Fruit fly (Drosophila melanogaster) whole organism, embryonic: Measurements from ENCODE around the gene Cp190.
A peak's percentile ranks its signal among the peaks of the same experiment; 100 is the strongest.

Experiments used
- Asciz ChIP-seq: fragments of 200-800 bp; sonication (Bioruptor generic); optimal IDR thresholded peaks from 2 replicates; lab custom pipeline; 2017; ENCODE audit warnings: missing biosample characterization, mild to moderate bottlenecking, missing genetic modification characterization, missing genetic modification reagents
- B-H1 ChIP-seq: fragments of 200-800 bp; sonication (Bioruptor generic); IDR thresholded peaks from 3 replicates; pipeline ENCODE4 v1.3.6; 2022; ENCODE audit warnings: missing biosample characterization, missing genetic modification characterization
- B-H2 ChIP-seq: fragments of 200-800 bp; sonication (Bioruptor generic); optimal IDR thresholded peaks from 2 replicates; lab custom pipeline; 2018; ENCODE audit warnings: missing biosample characterization, mild to moderate bottlenecking, missing genetic modification characterization
- C15 ChIP-seq: fragments of 200-800 bp; sonication (Bioruptor generic); IDR thresholded peaks from 3 replicates; pipeline ENCODE4 v1.3.6; 2022; ENCODE audit warnings: missing biosample characterization, missing genetic modification characterization
- CG10959 ChIP-seq: fragments of 200-800 bp; sonication (Bioruptor generic); IDR thresholded peaks from 2 replicates; pipeline ENCODE4 v1.3.6; 2022; ENCODE audit warnings: missing biosample characterization, missing genetic modification characterization
- CG11723 ChIP-seq: fragments of 200-800 bp; sonication (Bioruptor generic); optimal IDR thresholded peaks from 2 replicates; lab custom pipeline; 2017; ENCODE audit warnings: missing biosample characterization, mild to moderate bottlenecking, missing genetic modification characterization
- CG12155 ChIP-seq: fragments of 200-800 bp; sonication (Bioruptor generic); optimal IDR thresholded peaks from 3 replicates; lab custom pipeline; 2016; ENCODE audit warnings: missing biosample characterization, missing genetic modification characterization
- CG13287 ChIP-seq: fragments of 200-800 bp; sonication (Bioruptor generic); IDR thresholded peaks from 2 replicates; pipeline ENCODE4 v1.3.6; 2022; ENCODE audit warnings: missing biosample characterization, missing genetic modification characterization; ENCODE audit not compliant: partially characterized antibody
- CG13894 ChIP-seq: fragments of 200-800 bp; sonication (Bioruptor generic); optimal IDR thresholded peaks from 3 replicates; lab custom pipeline; 2018; ENCODE audit warnings: missing biosample characterization, mild to moderate bottlenecking, missing genetic modification characterization, moderate library complexity
- CG15269 ChIP-seq: fragments of 200-800 bp; sonication (Bioruptor generic); optimal IDR thresholded peaks from 2 replicates; lab custom pipeline; 2018; ENCODE audit warnings: missing biosample characterization, mild to moderate bottlenecking, missing genetic modification characterization, moderate library complexity
- CG16779 ChIP-seq: fragments of 200-800 bp; sonication (Bioruptor generic); IDR thresholded peaks from 2 replicates; pipeline ENCODE4 v1.3.6; 2022; ENCODE audit warnings: missing biosample characterization, missing genetic modification characterization
- CG17361 ChIP-seq: fragments of 200-800 bp; sonication (Bioruptor generic); IDR thresholded peaks from 3 replicates; pipeline ENCODE4 v1.3.6; 2022; ENCODE audit warnings: missing biosample characterization, missing genetic modification characterization
- CG18011 ChIP-seq: fragments of 200-800 bp; sonication (Bioruptor generic); optimal IDR thresholded peaks from 2 replicates; lab custom pipeline; 2017; ENCODE audit warnings: missing biosample characterization, missing genetic modification characterization, mild to moderate bottlenecking, moderate library complexity, missing genotype
- CG18599 ChIP-seq: fragments of 200-800 bp; sonication (Bioruptor generic); optimal IDR thresholded peaks from 3 replicates; lab custom pipeline; 2017; ENCODE audit warnings: missing biosample characterization, missing genetic modification characterization, mild to moderate bottlenecking, moderate library complexity, missing genetic modification reagents
- CG2199 ChIP-seq: fragments of 200-800 bp; sonication (Bioruptor generic); IDR thresholded peaks from 3 replicates; pipeline ENCODE4 v1.3.6; 2022; ENCODE audit warnings: missing biosample characterization, missing genetic modification characterization
- CG3838 ChIP-seq: fragments of 200-800 bp; sonication (Bioruptor generic); optimal IDR thresholded peaks from 3 replicates; lab custom pipeline; 2016; ENCODE audit warnings: missing biosample characterization, missing genetic modification characterization
- CG6854 ChIP-seq: fragments of 200-800 bp; sonication (Bioruptor generic); optimal IDR thresholded peaks from 3 replicates; lab custom pipeline; 2017; ENCODE audit warnings: missing biosample characterization, mild to moderate bottlenecking, missing genetic modification characterization
- CG7745 ChIP-seq: fragments of 200-800 bp; sonication (Bioruptor generic); optimal IDR thresholded peaks from 2 replicates; lab custom pipeline; 2018; ENCODE audit warnings: missing biosample characterization, mild to moderate bottlenecking, missing genetic modification characterization, moderate library complexity
- CG9609 ChIP-seq: fragments of 200-800 bp; sonication (Bioruptor generic); optimal IDR thresholded peaks from 3 replicates; lab custom pipeline; 2016; ENCODE audit warnings: missing biosample characterization, missing genetic modification characterization
- CG9932 ChIP-seq: fragments of 200-800 bp; sonication (Bioruptor generic); IDR thresholded peaks from 2 replicates; pipeline ENCODE4 v1.3.6; 2022; ENCODE audit warnings: missing biosample characterization, missing genetic modification characterization
- CoRest ChIP-seq: fragments of 200-800 bp; sonication (Bioruptor generic); optimal IDR thresholded peaks from 3 replicates; lab custom pipeline; 2018; ENCODE audit warnings: missing biosample characterization, mild to moderate bottlenecking, missing genetic modification characterization, moderate library complexity
- D ChIP-seq, 2 experiments: fragments of 200-800 bp in 1 of 2; fragments of >200 bp in 1 of 2; sonication (Bioruptor generic) in 1 of 2; optimal IDR thresholded peaks; 2 replicates in 1 of 2; 3 replicates in 1 of 2; lab custom pipeline; 2017; ENCODE audit warnings: mild to moderate bottlenecking in 1 of 2, missing biosample characterization in 1 of 2, missing genetic modification characterization in 1 of 2, missing genetic modification reagents in 1 of 2
- D19B ChIP-seq: fragments of 200-800 bp; sonication (Bioruptor generic); optimal IDR thresholded peaks from 2 replicates; lab custom pipeline; 2017; ENCODE audit warnings: missing biosample characterization, mild to moderate bottlenecking, missing genetic modification characterization
- Dad ChIP-seq: fragments of 200-800 bp; sonication (Bioruptor generic); optimal IDR thresholded peaks from 3 replicates; lab custom pipeline; 2016; ENCODE audit warnings: missing biosample characterization, missing genetic modification characterization
- Dip3 ChIP-seq: fragments of 200-800 bp; sonication (Bioruptor generic); optimal IDR thresholded peaks from 3 replicates; lab custom pipeline; 2016; ENCODE audit warnings: missing biosample characterization, missing genetic modification characterization
- Drgx ChIP-seq: fragments of 200-800 bp; sonication (Bioruptor generic); IDR thresholded peaks from 2 replicates; pipeline ENCODE4 v1.3.6; 2022; ENCODE audit warnings: missing biosample characterization, missing genetic modification characterization
- ERR ChIP-seq: fragments of 200-800 bp; sonication (Bioruptor generic); optimal IDR thresholded peaks from 2 replicates; lab custom pipeline; 2016; ENCODE audit warnings: missing biosample characterization, missing genetic modification characterization
- Med ChIP-seq: fragments of 200-800 bp; sonication (Bioruptor generic); peaks from one replicate; lab custom pipeline; 2016; ENCODE audit warnings: missing biosample characterization, missing genetic modification characterization, mild to moderate bottlenecking, inconsistent platforms, moderate library complexity
- Myb ChIP-seq: fragments of 200-800 bp; sonication (Bioruptor generic); optimal IDR thresholded peaks from 2 replicates; lab custom pipeline; 2016; ENCODE audit warnings: missing biosample characterization, missing genetic modification characterization
- NC2α ChIP-seq: fragments of 200-800 bp; sonication (Bioruptor generic); optimal IDR thresholded peaks from 2 replicates; lab custom pipeline; 2016; ENCODE audit warnings: missing biosample characterization, missing genetic modification characterization
- NfI ChIP-seq: fragments of 200-800 bp; sonication (Bioruptor generic); optimal IDR thresholded peaks from 3 replicates; lab custom pipeline; 2018; ENCODE audit warnings: missing biosample characterization, mild to moderate bottlenecking, missing genetic modification characterization, moderate library complexity
- Scr ChIP-seq: fragments of 200-800 bp; sonication (Bioruptor generic); IDR thresholded peaks from 2 replicates; pipeline ENCODE4 v1.3.6; 2022; ENCODE audit warnings: missing biosample characterization, missing genetic modification characterization; ENCODE audit not compliant: partially characterized antibody
- Side ChIP-seq: fragments of 200-800 bp; sonication (Bioruptor generic); optimal IDR thresholded peaks from 2 replicates; lab custom pipeline; 2016; ENCODE audit warnings: missing biosample characterization, missing genetic modification characterization
- Sin3A ChIP-seq: fragments of >200 bp; optimal IDR thresholded peaks from 2 replicates; lab custom pipeline; 2018
- az2 ChIP-seq: fragments of 200-800 bp; sonication (Bioruptor generic); optimal IDR thresholded peaks from 3 replicates; lab custom pipeline; 2016; ENCODE audit warnings: missing biosample characterization, missing genetic modification characterization
- croc ChIP-seq: fragments of 200-800 bp; sonication (Bioruptor generic); conservative IDR thresholded peaks from 3 replicates; pipeline ENCODE4 v1.3.6; 2022; ENCODE audit warnings: missing biosample characterization, missing genetic modification characterization
- dysf ChIP-seq: fragments of 200-800 bp; sonication (Bioruptor generic); IDR thresholded peaks from 3 replicates; pipeline ENCODE4 v1.3.6; 2022; ENCODE audit warnings: missing biosample characterization, missing genetic modification characterization
- fd102C ChIP-seq: fragments of 200-800 bp; sonication (Bioruptor generic); optimal IDR thresholded peaks from 2 replicates; lab custom pipeline; 2018; ENCODE audit warnings: missing biosample characterization, mild to moderate bottlenecking, missing genetic modification characterization, moderate library complexity
- fu2 ChIP-seq: fragments of 200-800 bp; sonication (Bioruptor generic); optimal IDR thresholded peaks from 2 replicates; lab custom pipeline; 2016; ENCODE audit warnings: missing biosample characterization, missing genetic modification characterization
- grau ChIP-seq: fragments of 200-800 bp; optimal IDR thresholded peaks from 3 replicates; lab custom pipeline; 2019; ENCODE audit warnings: missing biosample characterization, mild to moderate bottlenecking, missing genetic modification characterization, moderate library complexity
- gt ChIP-seq: fragments of 200-800 bp; sonication (Bioruptor generic); IDR thresholded peaks from 2 replicates; pipeline ENCODE4 v1.3.6; 2022; ENCODE audit warnings: missing biosample characterization, missing genetic modification characterization
- hbn ChIP-seq: fragments of 200-800 bp; sonication (Bioruptor generic); IDR thresholded peaks from 2 replicates; pipeline ENCODE4 v1.3.6; 2022; ENCODE audit warnings: missing biosample characterization, missing genetic modification characterization; ENCODE audit not compliant: partially characterized antibody
- org-1 ChIP-seq: fragments of 200-800 bp; sonication (Bioruptor generic); optimal IDR thresholded peaks from 2 replicates; lab custom pipeline; 2017; ENCODE audit warnings: missing biosample characterization, missing genetic modification characterization
- pnt ChIP-seq: fragments of 200-800 bp; sonication (Bioruptor generic); optimal IDR thresholded peaks from 3 replicates; lab custom pipeline; 2016; ENCODE audit warnings: missing biosample characterization, missing genetic modification characterization
- repo ChIP-seq: fragments of 200-800 bp; sonication (Bioruptor generic); optimal IDR thresholded peaks from 2 replicates; lab custom pipeline; 2016; ENCODE audit warnings: missing biosample characterization, missing genetic modification characterization
- row ChIP-seq: fragments of 200-800 bp; sonication (Bioruptor generic); IDR thresholded peaks from 3 replicates; pipeline ENCODE4 v1.3.6; 2022; ENCODE audit warnings: missing biosample characterization, missing genetic modification characterization
- run ChIP-seq: fragments of 200-800 bp; sonication (Bioruptor generic); optimal IDR thresholded peaks from 3 replicates; lab custom pipeline; 2018; ENCODE audit warnings: missing biosample characterization, mild to moderate bottlenecking, missing genetic modification characterization
- twi ChIP-seq: fragments of 200-800 bp; optimal IDR thresholded peaks from 2 replicates; lab custom pipeline; 2019; ENCODE audit warnings: missing biosample characterization, mild to moderate bottlenecking, missing genetic modification characterization, moderate library complexity
- unc-4 ChIP-seq: fragments of 200-800 bp; sonication (Bioruptor generic); IDR thresholded peaks from 2 replicates; pipeline ENCODE4 v1.3.6; 2022; ENCODE audit warnings: missing biosample characterization, missing genetic modification characterization; ENCODE audit not compliant: partially characterized antibody
- wdn ChIP-seq: fragments of 200-800 bp; sonication (Bioruptor generic); IDR thresholded peaks from 2 replicates; pipeline ENCODE4 v1.3.6; 2022; ENCODE audit warnings: missing biosample characterization, missing genetic modification characterization
- z ChIP-seq: fragments of 200-800 bp; sonication (Bioruptor generic); IDR thresholded peaks from 3 replicates; pipeline ENCODE4 v1.3.6; 2022; ENCODE audit warnings: missing biosample characterization, missing genetic modification characterization

The Cp190 gene

DNA sequence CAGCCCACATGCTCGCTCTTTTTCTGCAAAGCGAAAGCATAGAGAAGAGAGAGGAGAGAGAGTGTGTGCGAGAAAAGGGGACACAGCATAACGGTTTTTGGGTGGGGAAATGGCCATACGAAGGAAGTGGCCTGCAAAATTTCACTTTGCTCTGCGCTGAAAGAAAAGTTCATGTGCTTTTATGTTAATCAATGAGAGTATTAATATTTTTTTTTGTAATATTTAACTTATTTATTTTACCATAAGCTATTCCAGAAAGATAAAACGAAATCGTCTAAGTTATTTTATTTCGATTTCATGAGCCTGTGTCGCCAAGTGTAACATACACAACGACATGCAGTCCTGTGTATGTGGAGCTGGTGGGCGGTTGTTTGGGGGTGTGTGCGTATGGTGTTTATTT, 24.6 kb downstream of the Cp190 start (continued):
- TF ChIP-seq CG9932 (GFP tag; lab: Robert Waterston, UW) (peak; percentile 81), twi (tag; lab: Kevin White, UChicago) (no peak), D19B (peak; percentile 16), CG13287 (GFP tag; lab: Robert Waterston, UW) (no peak), CG12155 (peak; percentile 40), Dad (GFP tag; lab: Kevin White, UChicago) (no peak), NfI (GFP tag; lab: Kevin White, UChicago) (peak; percentile 74), Scr (GFP tag; lab: Robert Waterston, UW) (no peak), CG2199 (GFP tag; lab: Robert Waterston, UW) (no peak), CG6854 (peak; percentile 59), grau (tag; lab: Kevin White, UChicago) (peak; percentile 75), gt (GFP tag; lab: Robert Waterston, UW) (0 out of 2 replicates have a peak, but pooled peaks have one; percentile 14), ERR (no peak), CG16779 (GFP tag; lab: Robert Waterston, UW) (no peak), Sin3A (no peak), CG7745 (no peak), Myb (GFP tag; lab: Kevin White, UChicago) (no peak), CG13894 (tag; lab: Kevin White, UChicago) (no peak), CG17361 (no peak), fu2 (no peak), CG15269 (tag; lab: Kevin White, UChicago) (no peak), wdn (peak; percentile 64; the same call in 1 of the 2 replicates), CG11723 (GFP tag; lab: Kevin White, UChicago) (no peak), CG18599 (GFP tag; lab: Kevin White, UChicago) (peak; percentile 94), pnt (GFP tag; lab: Kevin White, UChicago) (no peak), unc-4 (GFP tag; lab: Robert Waterston, UW) (no peak), B-H2 (GFP tag; lab: Kevin White, UChicago) (no peak), Side (GFP tag; lab: Kevin White, UChicago) (no peak), fd102C (GFP tag; lab: Kevin White, UChicago) (no peak), CG10959 (GFP tag; lab: Robert Waterston, UW) (no peak), CoRest (tag; lab: Kevin White, UChicago) (no peak), NC2α (no peak), run (tag; lab: Kevin White, UChicago) (peak; percentile 10), D (optimal IDR thresholded peaks at IDR 0.05; lab: Kevin White, UChicago) (no peak), D (GFP tag; optimal IDR thresholded peaks at IDR 0.05; lab: Kevin White, UChicago) (peak; percentile 35), az2 (peak; percentile 34), Drgx (GFP tag; lab: Robert Waterston, UW) (peak; percentile 71), CG3838 (GFP tag; lab: Kevin White, UChicago) (no peak), Dip3 (GFP tag; lab: Kevin White, UChicago) (peak; percentile 34), row (GFP tag; lab: Robert Waterston, UW) (peak; percentile 90), C15 (0 out of 3 replicates have a peak, but pooled peaks have one; percentile 26), Med (GFP tag; lab: Kevin White, UChicago) (peak; percentile 77), repo (GFP tag; lab: Kevin White, UChicago) (no peak), Asciz (no peak), dysf (GFP tag; lab: Robert Waterston, UW) (peak; percentile 82), CG9609 (GFP tag; lab: Kevin White, UChicago) (no peak), B-H1 (peak; percentile 57; the same call in 2 of the 3 replicates), hbn (GFP tag; lab: Robert Waterston, UW) (no peak), CG18011 (GFP tag; lab: Kevin White, UChicago) (peak; percentile 10), croc (0 out of 3 replicates have a peak, but pooled peaks have one; percentile 21), z (GFP tag; lab: Robert Waterston, UW) (no peak), org-1 (GFP tag; lab: Kevin White, UChicago) (peak; percentile 62)
